Worm (Caenorhabditis elegans) whole organism, L4/young adult: ENCODE data around the gene F41F3.3.

ENCODE experiments used
- W03F9.2 ChIP-seq: fragments of 150-350 bp; optimal IDR thresholded peaks from 2 replicates; lab custom pipeline; 2014; ENCODE audit warnings: missing biosample characterization, missing genetic modification characterization
- dao-5 ChIP-seq: sonication (generic microtip); optimal IDR thresholded peaks from 2 replicates; lab custom pipeline; 2016; ENCODE audit warnings: missing genotype, missing genetic modification characterization, moderate library complexity, missing compliant biosample characterization
- him-1 ChIP-seq: sonication (generic microtip); optimal IDR thresholded peaks from 2 replicates; lab custom pipeline; 2016; ENCODE audit warnings: missing genotype, missing genetic modification reagents, missing genetic modification characterization, missing compliant biosample characterization

F41F3.3 gene

DNA sequence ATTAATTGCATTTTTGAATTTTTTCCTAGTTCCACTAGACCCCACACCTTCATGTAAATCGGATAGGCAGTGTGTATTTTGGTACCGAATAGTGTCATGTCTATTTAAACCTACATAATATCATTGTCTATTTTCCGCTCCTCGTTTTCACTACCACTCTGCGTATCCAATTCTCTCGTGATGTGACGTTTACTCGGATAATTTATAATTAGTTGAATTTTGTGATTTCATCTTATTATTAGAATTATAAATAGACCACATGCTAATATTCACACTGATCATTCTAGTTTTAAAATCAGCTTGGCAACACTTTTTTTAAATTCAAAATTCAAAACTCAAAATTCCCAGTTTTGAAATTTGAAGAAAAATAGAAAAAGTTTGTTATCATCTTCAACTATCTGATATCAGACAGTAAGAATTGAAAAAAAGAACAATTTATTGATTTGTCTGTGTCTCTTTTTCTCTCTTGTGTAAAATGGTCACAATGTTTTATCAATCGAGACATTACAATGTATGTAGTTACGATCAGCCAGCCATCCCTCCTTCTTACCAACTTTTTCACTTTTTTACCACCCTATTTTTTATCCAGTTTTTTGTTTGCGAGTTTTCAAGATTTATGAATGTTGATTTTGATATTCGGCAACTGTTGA is 7.4 kb downstream of the F41F3.3 start:
- TF ChIP-seq W03F9.2 (tag; lab: Kevin White, UChicago) (peak; percentile 4), him-1 (tag; lab: Kevin White, UChicago) (no peak)

DNA sequence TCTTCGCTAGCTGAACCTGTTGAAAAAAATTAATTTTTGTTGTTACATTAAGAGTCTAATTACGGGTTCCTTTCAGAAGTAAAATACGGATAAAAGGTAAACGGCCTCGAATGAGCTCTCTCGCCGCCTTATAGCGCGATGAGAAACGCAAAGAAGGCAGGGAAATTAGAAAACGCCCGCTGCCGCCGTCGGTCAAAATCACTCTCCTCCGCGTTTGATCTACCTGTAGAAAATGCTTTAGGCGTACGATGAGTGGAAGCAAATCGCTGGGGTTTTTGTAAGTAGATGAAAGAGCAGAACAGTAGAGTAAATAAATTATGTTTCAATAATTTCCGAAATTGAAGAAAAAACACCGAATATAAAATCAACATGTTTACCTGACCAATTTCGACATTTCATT is 10.9 kb downstream of the F41F3.3 start:
- TF ChIP-seq him-1 (tag; lab: Kevin White, UChicago), result no peak
- no peak for TF ChIP-seq dao-5 (tag; lab: Kevin White, UChicago)
- TF ChIP-seq W03F9.2 (tag; lab: Kevin White, UChicago), result no peak

DNA sequence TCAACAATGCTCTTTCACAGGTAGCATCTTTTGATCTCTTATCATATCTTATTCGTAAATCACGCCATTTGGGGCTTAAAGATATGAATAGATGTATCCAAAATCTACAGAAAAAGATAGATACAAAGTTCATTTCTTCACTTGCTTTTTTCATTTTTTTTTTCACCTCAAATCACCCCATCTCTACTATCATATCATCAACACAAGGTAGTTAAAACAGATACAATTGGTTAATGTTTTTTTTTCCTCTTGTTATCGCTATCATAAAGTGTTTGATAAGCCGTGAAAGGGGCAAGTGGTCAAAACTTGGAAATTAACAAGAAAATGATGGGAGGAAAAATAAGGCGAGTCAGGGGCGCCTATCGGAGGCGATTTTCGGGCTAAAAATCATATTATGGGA is 17.8 kb downstream of the F41F3.3 start:
- no peak for TF ChIP-seq him-1 (tag; lab: Kevin White, UChicago)
- TF ChIP-seq W03F9.2 (tag; lab: Kevin White, UChicago), result no peak
- no peak for TF ChIP-seq dao-5 (tag; lab: Kevin White, UChicago)

DNA sequence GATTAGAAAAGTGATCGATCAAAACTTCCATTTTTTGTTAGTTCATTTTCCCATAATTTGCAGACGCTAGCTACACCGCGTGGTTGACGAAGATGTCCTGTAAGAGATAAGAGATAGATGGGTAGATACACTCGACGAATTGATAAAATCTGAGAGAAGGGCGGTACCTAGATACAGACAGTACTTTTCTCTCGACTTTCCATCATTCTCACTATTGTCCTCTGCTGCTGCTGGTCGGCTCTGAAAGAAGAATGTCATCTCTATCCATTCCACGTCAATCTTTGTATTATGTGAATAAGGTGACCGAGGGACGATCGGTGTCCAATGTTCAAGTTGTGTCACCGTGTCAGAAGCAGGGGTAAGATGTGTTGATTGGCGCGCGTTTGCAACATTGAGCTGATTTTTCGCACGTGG is 19.5 kb downstream of the F41F3.3 start, which contains the start of gene pmt-2:
Gene pmt-2, plus strand, starts transcription at position 64 of the 414 bp plus-strand sequence.
- TF ChIP-seq him-1 (tag; lab: Kevin White, UChicago) (no peak), dao-5 (tag; lab: Kevin White, UChicago) (no peak), W03F9.2 (tag; lab: Kevin White, UChicago) (no peak)

DNA sequence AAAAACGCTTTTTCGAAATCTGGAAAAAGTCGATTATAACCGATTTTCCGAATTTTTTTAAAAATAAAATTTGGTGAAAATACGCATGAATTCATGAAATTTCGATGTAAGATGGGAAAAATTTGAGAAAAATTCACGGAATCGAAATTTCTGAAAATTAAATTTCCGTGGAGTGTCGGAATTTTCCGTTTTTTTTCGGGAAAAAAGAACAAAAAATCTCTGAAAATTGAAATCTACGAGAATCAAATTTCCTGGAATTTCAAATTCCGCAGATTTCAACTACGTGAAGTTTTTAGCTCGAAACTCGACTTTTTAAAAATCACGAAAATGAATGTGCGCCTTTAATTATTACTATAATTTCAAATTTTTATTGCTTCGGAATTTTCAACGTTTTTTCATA is 21.7 kb downstream of the F41F3.3 start:
- TF ChIP-seq him-1 (tag; lab: Kevin White, UChicago), result no peak
- TF ChIP-seq dao-5 (tag; lab: Kevin White, UChicago), result no peak
- no peak for TF ChIP-seq W03F9.2 (tag; lab: Kevin White, UChicago)

DNA sequence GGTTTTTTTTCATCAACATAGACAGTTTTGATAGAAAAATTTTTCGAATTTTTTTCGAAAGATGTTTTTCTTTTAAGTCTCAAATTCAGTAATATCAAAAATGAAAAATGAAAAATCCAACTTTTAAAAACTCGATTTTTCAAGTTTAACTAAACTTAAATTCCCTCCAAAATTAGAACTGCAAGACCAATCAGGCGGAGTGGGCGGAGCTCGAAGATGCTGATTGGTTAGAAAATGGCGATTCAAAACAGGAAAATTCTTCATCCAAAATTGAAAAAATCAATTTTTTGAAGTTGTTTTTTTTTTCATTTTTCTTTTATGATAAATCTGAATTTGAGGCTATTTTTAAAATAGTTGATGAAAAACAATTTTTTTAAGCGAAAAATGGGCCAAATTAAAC is 23.3 kb downstream of the F41F3.3 start:
- no peak for TF ChIP-seq W03F9.2 (tag; lab: Kevin White, UChicago)
- no peak for TF ChIP-seq dao-5 (tag; lab: Kevin White, UChicago)
- no peak for TF ChIP-seq him-1 (tag; lab: Kevin White, UChicago)

DNA sequence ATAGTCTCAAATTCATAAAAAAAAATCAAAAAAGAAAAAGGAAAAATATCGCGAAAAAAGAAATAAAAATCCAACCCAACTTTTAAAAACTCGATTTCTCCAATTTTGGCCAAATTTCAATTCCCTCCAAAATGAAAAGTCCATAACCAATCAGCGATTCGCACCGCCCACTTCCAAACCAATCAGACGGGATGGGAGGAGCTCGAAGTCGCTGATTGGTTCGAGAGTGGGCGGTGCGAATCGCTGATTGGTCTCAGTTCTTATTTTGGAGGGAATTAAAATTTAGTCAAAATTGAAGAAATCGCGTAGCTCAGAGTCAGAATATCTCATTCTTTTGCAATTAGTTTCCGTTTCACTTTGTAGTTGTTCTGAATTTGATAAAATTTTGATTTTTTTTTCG is 24.5 kb downstream of the F41F3.3 start:
- TF ChIP-seq dao-5 (tag; lab: Kevin White, UChicago) (no peak), him-1 (tag; lab: Kevin White, UChicago) (no peak), W03F9.2 (tag; lab: Kevin White, UChicago) (no peak)

DNA sequence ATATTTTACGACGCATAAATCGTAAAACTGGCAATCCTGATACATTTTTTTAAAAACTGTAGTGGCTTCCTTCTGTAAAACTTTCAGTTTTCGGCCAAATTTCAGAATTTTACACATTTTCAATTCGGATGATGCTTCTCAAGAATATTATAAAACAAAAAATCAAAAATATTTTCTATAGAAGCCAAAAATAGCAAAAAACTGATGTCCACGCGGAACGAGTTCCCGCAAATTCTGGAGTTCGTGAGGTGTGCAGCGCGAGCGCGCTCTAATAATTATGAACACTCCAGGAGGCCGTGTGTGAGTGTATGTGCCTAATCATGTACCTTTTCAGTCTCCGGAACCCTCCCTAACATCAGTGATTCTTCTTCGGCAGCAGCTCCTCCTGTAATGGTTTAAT is 30.8 kb downstream of the F41F3.3 start, which contains the start of gene sumv-2:
Gene sumv-2, plus strand, starts transcription at position 301 of the 400 bp plus-strand sequence.
- TF ChIP-seq dao-5 (tag; lab: Kevin White, UChicago) (no peak), him-1 (tag; lab: Kevin White, UChicago) (no peak), W03F9.2 (tag; lab: Kevin White, UChicago) (no peak)

DNA sequence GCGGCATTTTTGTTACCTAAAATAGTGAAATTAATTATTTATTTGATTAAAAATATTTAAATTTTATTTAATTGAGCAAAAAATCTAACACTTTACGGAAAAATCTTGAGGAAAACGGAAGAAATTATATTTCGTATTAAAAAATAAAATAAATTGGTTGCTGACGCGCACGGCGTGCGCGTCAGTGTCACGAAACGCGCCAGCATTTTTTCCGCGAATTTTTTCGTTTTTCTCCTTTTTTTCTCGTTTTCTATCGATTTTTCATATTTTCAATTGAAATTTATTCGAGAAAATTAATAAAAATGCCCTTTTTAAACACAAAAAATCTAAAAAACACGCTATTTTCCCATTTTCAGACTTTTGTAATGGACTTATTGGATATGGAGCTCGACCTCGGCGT is 32.2 kb downstream of the F41F3.3 start, which contains the start of the genes Y61A9LA.10 and F54D11.4:
Gene Y61A9LA.10, minus strand, starts transcription at position 16 of the 400 bp plus-strand sequence.
Gene F54D11.4, plus strand, starts transcription at position 350 of the 400 bp plus-strand sequence.
- no peak for TF ChIP-seq dao-5 (tag; lab: Kevin White, UChicago)
- no peak for TF ChIP-seq him-1 (tag; lab: Kevin White, UChicago)
- peak; percentile 88 for TF ChIP-seq W03F9.2 (tag; lab: Kevin White, UChicago)

DNA sequence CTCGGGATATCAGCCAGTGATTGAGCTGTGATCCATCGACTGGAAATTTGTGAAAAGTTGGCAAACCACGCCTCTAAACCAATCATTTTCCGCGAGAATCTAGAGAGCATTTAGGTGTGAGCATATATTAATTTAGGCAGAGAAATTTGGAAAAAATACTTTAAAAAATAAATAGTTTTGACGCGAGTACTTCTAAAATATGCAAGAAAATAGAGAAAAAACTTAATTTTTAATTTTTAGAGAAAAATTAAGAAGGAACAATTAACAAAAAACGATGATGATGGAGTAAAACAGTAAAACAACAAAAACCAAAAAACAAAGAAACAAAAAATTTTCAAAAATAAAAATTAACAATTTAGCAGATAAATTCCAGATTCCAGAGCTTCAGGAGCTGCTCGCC is 41.2 kb downstream of the F41F3.3 start, which contains the start of gene txt-6:
Gene txt-6, minus strand, starts transcription at position 101 of the 400 bp plus-strand sequence.
- TF ChIP-seq him-1 (tag; lab: Kevin White, UChicago) (no peak), dao-5 (tag; lab: Kevin White, UChicago) (no peak), W03F9.2 (tag; lab: Kevin White, UChicago) (no peak)

DNA sequence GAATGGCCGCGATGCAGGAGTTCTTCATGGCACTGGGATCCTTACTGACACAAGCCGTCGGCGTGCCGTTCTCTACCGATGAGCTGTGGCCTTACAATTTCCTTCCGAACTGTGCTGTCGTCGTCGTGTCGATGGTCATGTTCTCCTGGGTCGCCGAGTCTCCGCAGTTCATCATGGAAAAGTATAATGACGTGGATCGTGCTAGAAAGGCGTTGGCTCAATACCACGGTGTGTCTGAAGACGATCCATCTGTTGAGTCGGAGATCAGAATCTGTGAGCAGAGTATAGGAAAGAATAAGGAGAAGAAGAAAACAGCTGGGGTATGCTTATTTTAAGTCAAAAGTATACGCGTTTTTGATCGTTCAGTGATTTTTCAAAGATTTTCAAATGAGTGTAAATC is 48.8 kb downstream of the F41F3.3 start:
- no peak for TF ChIP-seq W03F9.2 (tag; lab: Kevin White, UChicago)
- no peak for TF ChIP-seq dao-5 (tag; lab: Kevin White, UChicago)
- TF ChIP-seq him-1 (tag; lab: Kevin White, UChicago), result no peak

DNA sequence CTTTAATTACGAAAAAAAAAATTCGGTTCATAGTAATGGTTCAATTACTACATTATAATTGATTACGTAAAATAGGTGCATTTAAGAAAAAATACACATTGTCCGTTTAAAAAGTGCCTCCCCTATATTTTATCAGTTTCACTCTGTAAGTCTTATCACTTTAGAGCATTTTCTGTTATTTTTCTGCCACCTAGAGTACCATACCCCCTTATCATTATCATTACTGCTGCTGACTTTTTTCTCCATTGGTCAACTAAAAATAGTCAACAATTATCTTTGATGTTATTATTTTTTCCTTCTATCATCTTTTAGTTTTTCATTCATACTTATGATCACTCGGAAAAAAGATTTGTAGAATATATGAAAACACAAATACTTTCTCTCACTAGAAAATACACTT is 49.5 kb downstream of the F41F3.3 start:
- TF ChIP-seq W03F9.2 (tag; lab: Kevin White, UChicago) (no peak), dao-5 (tag; lab: Kevin White, UChicago) (no peak), him-1 (tag; lab: Kevin White, UChicago) (no peak)
